Fruit fly (Drosophila melanogaster): Measurements from ENCODE around the gene Acyp2.

Acyp2 gene

DNA sequence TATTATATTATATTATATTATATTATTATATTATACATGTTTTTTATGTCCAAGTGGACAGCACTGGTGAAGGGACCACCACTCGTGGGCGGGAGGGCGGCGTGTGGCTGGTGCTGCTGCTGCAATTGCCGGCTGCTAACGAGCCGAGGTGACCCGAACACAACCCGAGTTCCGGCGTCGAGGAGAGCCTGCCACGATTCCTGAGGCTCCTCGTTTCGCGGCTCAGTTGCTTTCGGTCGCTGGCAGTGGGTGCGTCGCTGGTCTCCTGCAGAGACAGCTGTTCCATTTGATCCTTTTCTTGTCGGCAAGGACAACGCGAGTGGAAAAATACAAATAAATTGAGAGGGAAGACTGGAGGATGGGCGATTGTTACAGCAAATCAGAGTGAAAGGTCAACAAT is 17.9 kb downstream of the Acyp2 start:
- peak; percentile 33 for TF ChIP-seq CG13204 (GFP tag; optimal IDR thresholded peaks at IDR 0.05)
- no peak for TF ChIP-seq CG12605 (GFP tag; IDR thresholded peaks at IDR 0.05)

DNA sequence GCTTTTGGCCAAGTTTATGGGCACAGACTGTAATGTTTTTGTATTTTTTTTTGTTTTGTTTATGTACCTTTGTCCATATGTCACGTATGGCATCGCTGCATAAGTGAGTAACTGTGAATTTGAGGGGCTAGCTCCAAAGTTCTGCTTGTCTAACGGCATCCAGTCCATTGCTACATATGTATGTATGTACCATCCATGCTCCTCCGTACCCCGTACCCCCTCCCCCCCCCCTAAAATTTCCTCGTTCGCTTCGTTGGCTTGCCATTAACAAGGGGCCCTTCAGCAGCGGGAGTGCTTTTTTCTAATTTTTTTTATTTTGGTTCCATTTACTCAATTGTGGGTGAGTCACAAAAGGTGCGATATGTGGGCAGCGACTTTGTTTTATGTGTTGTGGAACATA is 21.7 kb downstream of the Acyp2 start:
- TF ChIP-seq EcR (GFP tag; optimal IDR thresholded peaks at IDR 0.05) (no peak), CG8301 (tag; optimal IDR thresholded peaks at IDR 0.05) (no peak), CG10348 (GFP tag; IDR thresholded peaks at IDR 0.05) (no peak), D1 (tag; optimal IDR thresholded peaks at IDR 0.05) (no peak), CG32121 (GFP tag; IDR thresholded peaks at IDR 0.05) (no peak), CG34367 (tag; optimal IDR thresholded peaks at IDR 0.05) (no peak), Ets98B (GFP tag; IDR thresholded peaks at IDR 0.05) (no peak), fd96Ca (GFP tag; IDR thresholded peaks at IDR 0.05) (no peak), CG14655 (GFP tag; optimal IDR thresholded peaks at IDR 0.05) (no peak), Pif1B (GFP tag; optimal IDR thresholded peaks at IDR 0.05) (no peak), CG4496 (GFP tag; IDR thresholded peaks at IDR 0.05) (no peak), CG8159 (tag; optimal IDR thresholded peaks at IDR 0.05) (no peak), CG13204 (GFP tag; optimal IDR thresholded peaks at IDR 0.05) (no peak), Snoo (tag; optimal IDR thresholded peaks at IDR 0.05) (no peak), Pif1A (GFP tag; optimal IDR thresholded peaks at IDR 0.05) (no peak), CG12605 (GFP tag; IDR thresholded peaks at IDR 0.05) (no peak)

DNA sequence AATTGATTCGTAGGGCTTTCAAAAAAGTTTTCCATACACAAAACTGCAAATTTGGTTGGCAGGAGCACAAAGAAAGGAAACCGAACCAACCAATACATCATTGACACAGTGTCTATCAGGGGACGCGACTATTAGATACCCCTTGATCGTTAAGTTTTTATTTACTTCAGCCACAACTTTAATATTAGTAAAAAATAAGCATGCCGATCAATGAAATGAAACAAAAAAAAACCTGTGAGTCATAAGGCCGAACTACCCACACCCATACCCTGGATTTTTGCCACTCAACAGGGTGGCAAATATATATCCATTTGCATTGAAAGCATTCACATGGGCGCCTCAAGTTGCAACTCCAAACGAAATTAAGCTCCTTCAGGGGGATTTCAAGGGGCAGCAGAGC is 23.8 kb downstream of the Acyp2 start:
- TF ChIP-seq D1 (tag; optimal IDR thresholded peaks at IDR 0.05), result no peak
- peak; percentile 64 for TF ChIP-seq Ets98B (GFP tag; IDR thresholded peaks at IDR 0.05)
- no peak for TF ChIP-seq CG14655 (GFP tag; optimal IDR thresholded peaks at IDR 0.05)
- TF ChIP-seq CG12605 (GFP tag; IDR thresholded peaks at IDR 0.05), result no peak
- TF ChIP-seq EcR (GFP tag; optimal IDR thresholded peaks at IDR 0.05), result no peak
- TF ChIP-seq Snoo (tag; optimal IDR thresholded peaks at IDR 0.05), result no peak
- peak; percentile 19 for TF ChIP-seq CG9948 (tag; optimal IDR thresholded peaks at IDR 0.05)
- TF ChIP-seq CG10348 (GFP tag; IDR thresholded peaks at IDR 0.05), result no peak
- TF ChIP-seq CG13204 (GFP tag; optimal IDR thresholded peaks at IDR 0.05), result no peak
- peak; percentile 5 for TF ChIP-seq Pif1B (GFP tag; optimal IDR thresholded peaks at IDR 0.05)
- peak; percentile 42 for TF ChIP-seq Pif1A (GFP tag; optimal IDR thresholded peaks at IDR 0.05)
- TF ChIP-seq CG8301 (tag; optimal IDR thresholded peaks at IDR 0.05), result no peak
- peak; percentile 54; the same call in 1 of the 3 replicates for TF ChIP-seq fd96Ca (GFP tag; IDR thresholded peaks at IDR 0.05)
- TF ChIP-seq CG17806 (tag; optimal IDR thresholded peaks at IDR 0.05), result peak; percentile 23
- TF ChIP-seq rn (GFP tag; IDR thresholded peaks at IDR 0.05), result no peak
- TF ChIP-seq CG4496 (GFP tag; IDR thresholded peaks at IDR 0.05), result peak; percentile 72; the same call in 2 of the 3 replicates
- TF ChIP-seq CG15710 (tag; optimal IDR thresholded peaks at IDR 0.05), result no peak
- peak; percentile 38; the same call in 1 of the 2 replicates for TF ChIP-seq CG32121 (GFP tag; IDR thresholded peaks at IDR 0.05)
- TF ChIP-seq CG34367 (tag; optimal IDR thresholded peaks at IDR 0.05), result no peak
- no peak for TF ChIP-seq CG8159 (tag; optimal IDR thresholded peaks at IDR 0.05)
- no peak for TF ChIP-seq gl (tag; optimal IDR thresholded peaks at IDR 0.05)

DNA sequence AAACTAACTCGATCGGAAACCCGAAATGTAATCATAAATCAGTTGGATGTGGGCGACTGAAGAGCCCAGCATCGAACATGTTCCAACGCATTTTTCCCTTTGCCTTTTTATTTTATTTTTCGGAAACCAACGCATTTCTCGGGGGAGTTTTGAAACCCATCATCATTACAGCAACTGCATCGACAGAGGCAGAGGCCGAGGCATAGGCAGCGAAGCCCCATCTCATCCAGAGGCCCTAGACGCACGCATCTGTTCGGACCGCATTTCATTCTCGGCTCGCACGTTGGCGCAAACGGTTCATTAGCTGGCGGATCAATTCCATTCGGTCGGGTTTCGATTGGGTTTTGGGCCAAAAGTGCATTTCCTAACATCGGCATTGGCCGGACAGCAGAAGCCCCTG is 33.0 kb downstream of the Acyp2 start, which contains the start of gene CG4576:
TSS of gene CG4576 (plus strand) at position 227 of the 400 bp plus-strand sequence.
- TF ChIP-seq EcR (GFP tag; optimal IDR thresholded peaks at IDR 0.05) (peak; percentile 15), D1 (tag; optimal IDR thresholded peaks at IDR 0.05) (no peak)

dm6 chr3R:15827559-15827958 is 35.1 kb downstream of the Acyp2 start:
- TF ChIP-seq CG4496 (GFP tag; IDR thresholded peaks at IDR 0.05) (peak; percentile 51; the same call in 1 of the 3 replicates), CG9948 (tag; optimal IDR thresholded peaks at IDR 0.05) (peak; percentile 80), CG14655 (GFP tag; optimal IDR thresholded peaks at IDR 0.05) (no peak), CG15710 (tag; optimal IDR thresholded peaks at IDR 0.05) (peak; percentile 88), CG8301 (tag; optimal IDR thresholded peaks at IDR 0.05) (no peak), EcR (GFP tag; optimal IDR thresholded peaks at IDR 0.05) (peak; percentile 94), CG34367 (tag; optimal IDR thresholded peaks at IDR 0.05) (peak; percentile 78), CG32121 (GFP tag; IDR thresholded peaks at IDR 0.05) (no peak), CG8159 (tag; optimal IDR thresholded peaks at IDR 0.05) (peak; percentile 86), Ets98B (GFP tag; IDR thresholded peaks at IDR 0.05) (peak; percentile 23; the same call in 1 of the 2 replicates), CG12605 (GFP tag; IDR thresholded peaks at IDR 0.05) (0 out of 2 replicates have a peak, but pooled peaks have one; percentile 37), Pif1A (GFP tag; optimal IDR thresholded peaks at IDR 0.05) (no peak), CG10348 (GFP tag; IDR thresholded peaks at IDR 0.05) (no peak), CG13204 (GFP tag; optimal IDR thresholded peaks at IDR 0.05) (peak; percentile 79), Pif1B (GFP tag; optimal IDR thresholded peaks at IDR 0.05) (peak; percentile 66), fd96Ca (GFP tag; IDR thresholded peaks at IDR 0.05) (0 out of 3 replicates have a peak, but pooled peaks have one; percentile 36), gl (tag; optimal IDR thresholded peaks at IDR 0.05) (peak; percentile 64), CG17806 (tag; optimal IDR thresholded peaks at IDR 0.05) (peak; percentile 76), D1 (tag; optimal IDR thresholded peaks at IDR 0.05) (peak; percentile 61), rn (GFP tag; IDR thresholded peaks at IDR 0.05) (no peak), Snoo (tag; optimal IDR thresholded peaks at IDR 0.05) (peak; percentile 39)

DNA sequence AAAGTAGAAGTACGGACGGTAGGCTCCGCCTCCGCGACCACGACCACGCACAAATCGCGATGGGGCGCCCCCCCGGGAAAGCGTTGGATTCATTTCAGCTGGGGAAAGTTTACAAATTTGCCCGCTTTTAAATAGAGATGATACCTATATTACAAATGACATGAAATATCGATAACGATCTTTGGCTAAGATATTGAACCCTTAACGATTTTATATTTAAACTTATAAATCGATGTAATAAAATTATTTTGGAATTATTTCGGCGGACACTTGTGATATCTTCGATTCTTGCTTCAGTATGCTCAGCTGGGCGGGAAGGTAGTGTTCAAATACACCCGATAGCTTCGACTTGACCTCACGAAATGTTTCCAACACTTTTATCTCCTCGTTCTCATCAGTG is 40.0 kb downstream of the Acyp2 start, which contains the start of gene rec:
TSS of gene rec (minus strand) at position 108 of the 400 bp plus-strand sequence.
- TF ChIP-seq gl (tag; optimal IDR thresholded peaks at IDR 0.05) (no peak), CG34367 (tag; optimal IDR thresholded peaks at IDR 0.05) (no peak), CG17806 (tag; optimal IDR thresholded peaks at IDR 0.05) (no peak), CG9948 (tag; optimal IDR thresholded peaks at IDR 0.05) (no peak), rn (GFP tag; IDR thresholded peaks at IDR 0.05) (no peak), Snoo (tag; optimal IDR thresholded peaks at IDR 0.05) (no peak), CG8301 (tag; optimal IDR thresholded peaks at IDR 0.05) (no peak), Pif1A (GFP tag; optimal IDR thresholded peaks at IDR 0.05) (no peak), CG4496 (GFP tag; IDR thresholded peaks at IDR 0.05) (no peak), CG12605 (GFP tag; IDR thresholded peaks at IDR 0.05) (no peak)
